Worm (Caenorhabditis elegans) whole organism, mixed stage, embryonic: ENCODE data around the gene hhat-2.

Experiments used
- M03D4.4 ChIP-seq: sonication (generic microtip); optimal IDR thresholded peaks from 2 replicates; lab custom pipeline; 2017; ENCODE audit warnings: mild to moderate bottlenecking, missing genetic modification characterization, missing compliant biosample characterization
- bed-3 ChIP-seq: fragments of 200-800 bp; sonication (Bioruptor generic); optimal IDR thresholded peaks from 3 replicates; lab custom pipeline; 2018; ENCODE audit warnings: mild to moderate bottlenecking, missing genetic modification characterization, moderate library complexity, missing compliant biosample characterization
- blmp-1 ChIP-seq: fragments of 150-350 bp; optimal IDR thresholded peaks from 2 replicates; lab custom pipeline; 2014; ENCODE audit warnings: missing biosample characterization, missing genetic modification characterization
- ceh-39 ChIP-seq: fragments of 150-350 bp; optimal IDR thresholded peaks from 2 replicates; lab custom pipeline; 2014; ENCODE audit warnings: missing biosample characterization, missing genetic modification characterization
- ceh-83 ChIP-seq: fragments of 200-800 bp; sonication (Bioruptor generic); optimal IDR thresholded peaks from 2 replicates; lab custom pipeline; 2018; ENCODE audit warnings: mild to moderate bottlenecking, missing genetic modification characterization, missing compliant biosample characterization
- drap-1 ChIP-seq: fragments of 200-800 bp; sonication (Bioruptor generic); optimal IDR thresholded peaks from 3 replicates; lab custom pipeline; 2018; ENCODE audit warnings: mild to moderate bottlenecking, missing genetic modification characterization, missing compliant biosample characterization
- elt-1 ChIP-seq: sonication (generic microtip); optimal IDR thresholded peaks from 2 replicates; lab custom pipeline; 2017; ENCODE audit warnings: missing genetic modification characterization, mild to moderate bottlenecking, missing compliant biosample characterization, antibody characterized with exemption, moderate library complexity, borderline replicate concordance; ENCODE audit not compliant: insufficient read depth
- elt-3 ChIP-seq: fragments of 150-350 bp; optimal IDR thresholded peaks from 2 replicates; lab custom pipeline; 2014; ENCODE audit warnings: missing biosample characterization, missing genetic modification characterization
- ham-2 ChIP-seq: fragments of 200-800 bp; sonication (Bioruptor generic); optimal IDR thresholded peaks from 2 replicates; lab custom pipeline; 2018; ENCODE audit warnings: mild to moderate bottlenecking, missing genetic modification characterization, missing compliant biosample characterization
- hlh-1 ChIP-seq: fragments of 150-350 bp; optimal IDR thresholded peaks from 2 replicates; lab custom pipeline; 2014; ENCODE audit warnings: missing biosample characterization, missing genetic modification reagents, missing genetic modification characterization
- lin-13 ChIP-seq: fragments of 150-350 bp; optimal IDR thresholded peaks from 2 replicates; lab custom pipeline; 2014; ENCODE audit warnings: missing biosample characterization, missing genetic modification characterization
- lin-32 ChIP-seq: fragments of 200-800 bp; sonication (Bioruptor generic); optimal IDR thresholded peaks from 2 replicates; lab custom pipeline; 2018; ENCODE audit warnings: mild to moderate bottlenecking, missing genetic modification characterization, missing compliant biosample characterization
- lsy-2 ChIP-seq: fragments of 150-350 bp; optimal IDR thresholded peaks from 2 replicates; lab custom pipeline; 2014; ENCODE audit warnings: missing biosample characterization, missing genetic modification characterization
- mep-1 ChIP-seq: fragments of 150-350 bp; optimal IDR thresholded peaks from 2 replicates; lab custom pipeline; 2017; ENCODE audit warnings: missing biosample characterization, missing genetic modification reagents, missing genetic modification characterization, inconsistent platforms
- mls-2 ChIP-seq: sonication (generic microtip); optimal IDR thresholded peaks from 2 replicates; lab custom pipeline; 2016; ENCODE audit warnings: mild to moderate bottlenecking, missing genetic modification characterization, moderate library complexity, missing compliant biosample characterization
- nhr-12 ChIP-seq: fragments of 150-350 bp; optimal IDR thresholded peaks from 2 replicates; lab custom pipeline; 2014; ENCODE audit warnings: missing biosample characterization, missing genetic modification characterization
- nhr-2 ChIP-seq: fragments of 150-350 bp; optimal IDR thresholded peaks from 2 replicates; lab custom pipeline; 2014; ENCODE audit warnings: missing biosample characterization, missing genetic modification characterization
- nhr-28 ChIP-seq: fragments of 150-350 bp; optimal IDR thresholded peaks from 2 replicates; lab custom pipeline; 2014; ENCODE audit warnings: missing biosample characterization, missing genetic modification characterization
- nhr-76 ChIP-seq: sonication (generic microtip); optimal IDR thresholded peaks from 2 replicates; lab custom pipeline; 2017; ENCODE audit warnings: missing biosample characterization, missing genetic modification characterization
- pha-4 ChIP-seq: fragments of 150-350 bp; optimal IDR thresholded peaks from 2 replicates; lab custom pipeline; 2018; ENCODE audit warnings: missing biosample characterization, missing genetic modification reagents, missing genetic modification characterization
- sem-2 ChIP-seq: fragments of 200-800 bp; sonication (Bioruptor generic); optimal IDR thresholded peaks from 2 replicates; lab custom pipeline; 2018; ENCODE audit warnings: mild to moderate bottlenecking, missing genetic modification characterization, missing compliant biosample characterization
- snpc-4 ChIP-seq: fragments of 150-350 bp; optimal IDR thresholded peaks from 2 replicates; lab custom pipeline; 2014; ENCODE audit warnings: missing biosample characterization, missing genetic modification characterization
- sptf-1 ChIP-seq: sonication (generic microtip); optimal IDR thresholded peaks from 2 replicates; lab custom pipeline; 2017; ENCODE audit warnings: mild to moderate bottlenecking, missing genetic modification characterization, moderate library complexity, missing compliant biosample characterization
- tbx-8 ChIP-seq: fragments of 200-800 bp; sonication (Bioruptor generic); optimal IDR thresholded peaks from 2 replicates; lab custom pipeline; 2018; ENCODE audit warnings: mild to moderate bottlenecking, missing genetic modification characterization, moderate library complexity, missing compliant biosample characterization
- unc-120 ChIP-seq: sonication (generic microtip); optimal IDR thresholded peaks from 2 replicates; lab custom pipeline; 2017; ENCODE audit warnings: missing genetic modification characterization, missing compliant biosample characterization; ENCODE audit not compliant: poor library complexity, severe bottlenecking
- unc-39 ChIP-seq: fragments of 150-350 bp; optimal IDR thresholded peaks from 2 replicates; lab custom pipeline; 2014; ENCODE audit warnings: missing biosample characterization, missing genetic modification characterization
- unc-62 ChIP-seq: fragments of 150-350 bp; optimal IDR thresholded peaks from 2 replicates; lab custom pipeline; 2014; ENCODE audit warnings: missing biosample characterization, missing genetic modification reagents, missing genetic modification characterization
- zip-8 ChIP-seq: fragments of 150-350 bp; optimal IDR thresholded peaks from 2 replicates; lab custom pipeline; 2014; ENCODE audit warnings: missing biosample characterization, missing genetic modification characterization
- ztf-11 ChIP-seq: fragments of 150-350 bp; optimal IDR thresholded peaks from 2 replicates; lab custom pipeline; 2014; ENCODE audit warnings: missing biosample characterization, missing genetic modification characterization

Gene hhat-2

DNA sequence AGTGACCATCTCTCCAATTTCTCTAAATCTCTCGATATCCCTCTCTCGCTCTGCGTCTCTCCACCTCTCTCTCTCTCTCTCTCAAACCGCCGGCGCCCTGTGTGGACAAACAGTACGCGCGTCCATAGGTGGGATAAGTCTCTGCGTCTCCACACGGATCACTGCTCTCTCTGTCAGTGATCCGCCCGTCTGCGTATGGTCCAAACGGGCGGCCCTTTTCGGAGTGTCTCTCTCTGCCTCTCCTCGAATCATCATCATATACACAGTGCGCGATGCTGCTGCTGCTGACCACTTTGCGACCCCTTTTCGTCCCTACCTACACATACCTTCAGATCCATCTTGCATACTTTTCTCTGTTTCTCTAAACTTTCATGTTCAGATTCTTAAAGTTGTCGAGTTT, 43.4 kb upstream of the hhat-2 start:
- TF ChIP-seq ham-2 (GFP tag; lab: Kevin White, UChicago) = peak; percentile 23
- TF ChIP-seq unc-120 (tag; lab: Kevin White, UChicago) = peak; percentile 76
- TF ChIP-seq pha-4 = peak; percentile 87
- no peak for TF ChIP-seq ztf-11 (tag; lab: Kevin White, UChicago)
- peak; percentile 13 for TF ChIP-seq M03D4.4 (tag; lab: Kevin White, UChicago)
- peak; percentile 24 for TF ChIP-seq drap-1 (GFP tag; lab: Kevin White, UChicago)
- TF ChIP-seq lin-32 = no peak
- TF ChIP-seq sptf-1 (tag; lab: Kevin White, UChicago) = peak; percentile 52
- TF ChIP-seq mls-2 = peak; percentile 17
- TF ChIP-seq, all 35 proteins: peak for 7

DNA sequence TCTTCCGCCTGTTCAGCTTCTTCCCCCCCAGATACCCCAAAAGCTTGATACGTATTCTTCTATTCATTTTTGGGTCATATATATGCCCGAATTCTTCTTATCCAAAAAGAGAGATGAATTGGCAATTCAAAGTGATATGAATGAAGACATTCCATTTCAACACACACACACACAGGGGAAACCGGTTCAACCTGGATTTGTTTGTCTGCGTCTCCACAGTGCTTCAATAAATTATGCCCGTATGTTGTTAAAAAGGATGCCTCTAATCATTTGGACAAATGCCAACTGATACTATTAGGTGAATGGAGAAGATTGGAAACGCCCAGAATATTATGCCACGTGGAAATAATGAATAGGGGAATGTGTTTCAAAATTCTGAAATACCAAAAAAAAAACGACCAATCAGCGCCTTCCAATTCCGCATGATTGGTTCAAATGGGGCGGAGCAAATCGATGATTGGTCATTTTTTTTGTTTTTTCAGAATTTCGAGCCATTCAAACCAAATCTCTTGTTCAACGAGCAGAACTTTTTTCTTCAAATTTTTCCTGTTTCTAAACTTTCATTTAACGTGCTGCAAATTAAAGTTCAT, 41.0 kb upstream of the hhat-2 start:
- TF ChIP-seq unc-62 = peak; percentile 15
- no peak for TF ChIP-seq nhr-76 (tag; lab: Kevin White, UChicago)
- peak; percentile 35 for TF ChIP-seq elt-3

DNA sequence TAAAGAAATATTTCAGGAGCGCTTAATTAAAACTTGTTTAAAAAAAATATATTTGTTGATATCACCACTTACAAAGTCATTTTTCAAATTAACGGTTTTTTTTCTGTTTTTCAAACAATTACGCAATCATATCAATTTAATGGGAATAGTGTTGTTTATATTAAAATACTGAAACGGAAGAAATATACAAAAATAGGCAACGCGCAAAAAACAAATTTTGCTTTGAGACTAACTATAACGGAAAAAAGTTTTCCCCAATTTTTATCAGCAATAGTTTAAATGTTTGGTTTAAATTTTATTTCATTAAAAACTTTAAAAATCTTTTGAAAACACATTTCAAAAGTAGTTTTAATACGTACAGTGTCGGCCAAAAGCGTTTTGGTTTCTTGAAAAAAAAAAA, 39.6 kb upstream of the hhat-2 start:
- TF ChIP-seq zip-8 (tag; lab: Kevin White, UChicago) (peak; percentile 39), snpc-4 (no peak)

DNA sequence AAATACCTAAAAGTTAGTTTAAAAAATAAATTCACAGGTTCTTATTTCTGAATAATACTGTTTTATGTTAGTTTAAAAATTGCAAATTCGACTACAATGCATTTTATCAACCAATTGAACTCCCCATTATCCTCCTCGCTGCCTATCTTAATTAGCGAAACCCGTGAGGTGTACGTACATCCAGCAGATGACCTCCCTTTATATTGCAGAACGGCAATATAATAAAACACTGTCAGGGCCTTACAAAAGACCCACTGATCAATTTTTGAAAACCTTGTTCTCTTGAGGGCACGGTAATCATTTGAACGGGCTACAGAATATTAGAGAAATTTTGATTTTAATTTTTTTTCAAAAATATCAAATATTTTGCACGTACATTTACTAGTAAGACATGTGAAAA, 35.6 kb upstream of the hhat-2 start:
- no peak for TF ChIP-seq ham-2 (GFP tag; lab: Kevin White, UChicago)
- no peak for TF ChIP-seq nhr-12 (tag; lab: Kevin White, UChicago)
- no peak for TF ChIP-seq nhr-2 (tag; lab: Kevin White, UChicago)
- no peak for TF ChIP-seq ceh-83 (GFP tag; lab: Kevin White, UChicago)
- TF ChIP-seq pha-4 = no peak
- no peak for TF ChIP-seq lsy-2
- no peak for TF ChIP-seq unc-120 (tag; lab: Kevin White, UChicago)
- TF ChIP-seq ceh-39 (tag; lab: Kevin White, UChicago) = no peak
- TF ChIP-seq lin-13 (tag; lab: Kevin White, UChicago) = no peak
- TF ChIP-seq blmp-1 (tag; lab: Kevin White, UChicago) = no peak
- TF ChIP-seq zip-8 (tag; lab: Kevin White, UChicago) = no peak
- TF ChIP-seq ztf-11 (tag; lab: Kevin White, UChicago) = no peak
- no peak for TF ChIP-seq lin-32

DNA sequence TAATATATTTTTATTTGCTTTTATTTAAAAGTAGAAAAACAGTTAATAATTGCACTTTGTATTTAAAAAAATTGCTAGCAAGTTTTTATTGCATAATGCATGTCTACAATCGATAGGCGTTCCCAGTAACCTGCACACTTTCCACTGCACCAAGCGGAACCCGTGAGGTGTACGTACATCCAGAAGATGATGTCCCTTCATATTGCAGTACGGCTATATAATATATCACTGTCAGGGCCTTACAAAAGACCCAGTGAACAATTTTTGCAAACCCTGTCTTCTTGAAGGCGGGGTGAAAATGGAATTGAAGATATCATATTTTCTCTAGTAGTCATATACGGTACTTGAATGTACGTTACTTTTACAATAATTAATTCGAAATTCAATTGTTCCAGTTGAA, 34.8 kb upstream of the hhat-2 start:
- no peak for TF ChIP-seq nhr-76 (tag; lab: Kevin White, UChicago)
- TF ChIP-seq ham-2 (GFP tag; lab: Kevin White, UChicago) = no peak

DNA sequence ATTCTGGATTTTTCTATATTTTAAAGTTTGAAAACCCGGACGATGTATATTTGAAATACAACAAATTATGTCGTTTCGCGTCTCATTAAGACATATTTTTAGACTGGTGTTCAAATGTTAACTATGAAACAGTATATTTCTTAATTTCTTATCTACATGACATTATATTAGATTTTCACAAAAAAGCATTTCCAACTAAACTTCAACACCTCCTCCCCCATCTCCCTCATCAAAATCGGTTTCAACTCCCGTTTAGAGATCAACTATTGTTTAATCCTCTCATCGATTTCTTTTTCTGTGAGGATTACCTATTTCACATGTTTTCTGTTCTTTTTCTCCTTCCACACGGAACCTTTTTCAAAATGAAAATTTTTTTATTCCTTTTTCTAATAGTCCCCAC, 33.2 kb upstream of the hhat-2 start, which contains the start of gene Y57G11C.38:
TSS of gene Y57G11C.38 (plus strand) at position 301 of the 400 bp plus-strand sequence.
- no peak for TF ChIP-seq M03D4.4 (tag; lab: Kevin White, UChicago)
- no peak for TF ChIP-seq zip-8 (tag; lab: Kevin White, UChicago)
- no peak for TF ChIP-seq elt-3
- TF ChIP-seq ceh-83 (GFP tag; lab: Kevin White, UChicago) = no peak
- TF ChIP-seq ham-2 (GFP tag; lab: Kevin White, UChicago) = no peak
- TF ChIP-seq nhr-28 (tag; lab: Kevin White, UChicago) = no peak
- TF ChIP-seq unc-39 (tag; lab: Kevin White, UChicago) = no peak
- TF ChIP-seq nhr-12 (tag; lab: Kevin White, UChicago) = no peak
- no peak for TF ChIP-seq sem-2 (GFP tag; lab: Kevin White, UChicago)
- no peak for TF ChIP-seq ceh-39 (tag; lab: Kevin White, UChicago)
- TF ChIP-seq drap-1 (GFP tag; lab: Kevin White, UChicago) = no peak
- no peak for TF ChIP-seq unc-120 (tag; lab: Kevin White, UChicago)
- TF ChIP-seq bed-3 (GFP tag; lab: Kevin White, UChicago) = no peak
- no peak for TF ChIP-seq lin-13 (tag; lab: Kevin White, UChicago)
- no peak for TF ChIP-seq mep-1 (tag; lab: Kevin White, UChicago)
- TF ChIP-seq tbx-8 = no peak

DNA sequence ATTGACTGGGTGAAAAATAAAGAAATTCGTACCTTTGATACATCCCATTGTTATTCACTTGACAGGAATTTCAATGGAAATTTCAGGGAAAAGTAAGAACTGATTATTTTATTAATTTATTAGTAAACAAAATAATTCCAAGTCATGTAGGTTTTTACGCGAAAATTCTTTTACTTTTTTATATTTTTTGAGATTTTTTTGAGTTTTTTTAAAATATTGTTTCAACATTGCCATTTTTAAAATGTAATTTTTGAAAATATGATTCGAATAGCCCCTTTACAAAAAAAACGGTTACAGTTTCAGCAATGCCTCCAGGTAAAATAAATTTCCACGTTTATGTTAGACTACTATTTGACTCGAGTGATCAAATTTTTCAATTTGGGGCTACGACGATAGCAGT, 32.8 kb upstream of the hhat-2 start, which contains the start of gene Y57G11C.23:
TSS of gene Y57G11C.23 (minus strand) at position 101 of the 400 bp plus-strand sequence.
- TF ChIP-seq elt-3 = no peak
- TF ChIP-seq elt-1 (tag; lab: Kevin White, UChicago) = no peak
- no peak for TF ChIP-seq hlh-1 (tag; lab: Kevin White, UChicago)
- TF ChIP-seq, all 35 proteins: peak for 0
